Fruit fly (Drosophila melanogaster) whole organism, embryonic: ENCODE results near the gene Tmx3.

Experiments used
- Atf3 ChIP-seq: fragments of 200-800 bp; sonication (Bioruptor generic); optimal IDR thresholded peaks from 3 replicates; lab custom pipeline; 2016; ENCODE audit warnings: missing biosample characterization, missing genetic modification characterization
- B-H1 ChIP-seq: fragments of 200-800 bp; sonication (Bioruptor generic); IDR thresholded peaks from 3 replicates; pipeline ENCODE4 v1.3.6; 2022; ENCODE audit warnings: missing biosample characterization, missing genetic modification characterization
- CG10431 ChIP-seq: fragments of 200-800 bp; sonication (Bioruptor generic); optimal IDR thresholded peaks from 3 replicates; lab custom pipeline; 2018; ENCODE audit warnings: missing biosample characterization, mild to moderate bottlenecking, missing genetic modification characterization
- CG10565 ChIP-seq: fragments of 200-800 bp; sonication (Bioruptor generic); optimal IDR thresholded peaks from 3 replicates; lab custom pipeline; 2016; ENCODE audit warnings: missing biosample characterization, mild to moderate bottlenecking, missing genetic modification characterization
- CG11504 ChIP-seq: fragments of 200-800 bp; sonication (Bioruptor generic); optimal IDR thresholded peaks from 3 replicates; lab custom pipeline; 2019; ENCODE audit warnings: missing biosample characterization, mild to moderate bottlenecking, missing genetic modification characterization, moderate library complexity
- CG11695 ChIP-seq: fragments of 200-800 bp; sonication (Bioruptor generic); IDR thresholded peaks from 3 replicates; pipeline ENCODE4 v1.3.6; 2022; ENCODE audit warnings: missing biosample characterization, missing genetic modification characterization
- CG11723 ChIP-seq: fragments of 200-800 bp; sonication (Bioruptor generic); optimal IDR thresholded peaks from 2 replicates; lab custom pipeline; 2017; ENCODE audit warnings: missing biosample characterization, mild to moderate bottlenecking, missing genetic modification characterization
- CG12659 ChIP-seq: fragments of 200-800 bp; sonication (Bioruptor generic); optimal IDR thresholded peaks from 3 replicates; lab custom pipeline; 2017; ENCODE audit warnings: mild to moderate bottlenecking, missing biosample characterization, missing genetic modification reagents, missing genetic modification characterization
- CG13775 ChIP-seq: fragments of 200-800 bp; sonication (Bioruptor generic); optimal IDR thresholded peaks from 3 replicates; lab custom pipeline; 2017; ENCODE audit warnings: missing biosample characterization, mild to moderate bottlenecking, missing genetic modification characterization
- CG14050 ChIP-seq: fragments of 200-800 bp; sonication (Bioruptor generic); IDR thresholded peaks from 3 replicates; pipeline ENCODE4 v1.3.6; 2022; ENCODE audit warnings: missing biosample characterization, missing genetic modification characterization
- CG15601 ChIP-seq: fragments of 200-800 bp; sonication (Bioruptor generic); optimal IDR thresholded peaks from 3 replicates; lab custom pipeline; 2019; ENCODE audit warnings: missing biosample characterization, mild to moderate bottlenecking, missing genetic modification characterization, moderate library complexity
- CG16863 ChIP-seq: fragments of 200-800 bp; sonication (Bioruptor generic); optimal IDR thresholded peaks from 3 replicates; lab custom pipeline; 2016; ENCODE audit warnings: missing biosample characterization, missing genetic modification characterization
- CG17186 ChIP-seq: fragments of 200-800 bp; sonication (Bioruptor generic); optimal IDR thresholded peaks from 3 replicates; lab custom pipeline; 2017; ENCODE audit warnings: missing biosample characterization, missing genetic modification reagents, missing genetic modification characterization
- CG17912 ChIP-seq: fragments of 200-800 bp; sonication (Bioruptor generic); optimal IDR thresholded peaks from 2 replicates; lab custom pipeline; 2018; ENCODE audit warnings: missing biosample characterization, mild to moderate bottlenecking, missing genetic modification characterization
- CG18011 ChIP-seq: fragments of 200-800 bp; sonication (Bioruptor generic); optimal IDR thresholded peaks from 2 replicates; lab custom pipeline; 2017; ENCODE audit warnings: missing biosample characterization, missing genetic modification characterization, mild to moderate bottlenecking, moderate library complexity, missing genotype
- CG18764 ChIP-seq: fragments of 200-800 bp; sonication (Bioruptor generic); optimal IDR thresholded peaks from 3 replicates; lab custom pipeline; 2016; ENCODE audit warnings: missing biosample characterization, missing genetic modification characterization
- CG4404 ChIP-seq: fragments of 200-800 bp; sonication (Bioruptor generic); IDR thresholded peaks from 2 replicates; pipeline ENCODE4 v1.3.6; 2022; ENCODE audit warnings: missing biosample characterization, missing genetic modification characterization
- CG4424 ChIP-seq: fragments of 200-800 bp; sonication (Bioruptor generic); optimal IDR thresholded peaks from 3 replicates; lab custom pipeline; 2016; ENCODE audit warnings: missing biosample characterization, missing genetic modification characterization
- CG7271 ChIP-seq: fragments of 200-800 bp; sonication (Bioruptor generic); optimal IDR thresholded peaks from 2 replicates; lab custom pipeline; 2018; ENCODE audit warnings: missing biosample characterization, mild to moderate bottlenecking, missing genetic modification characterization, moderate library complexity
- CG8388 ChIP-seq: fragments of 200-800 bp; sonication (Bioruptor generic); optimal IDR thresholded peaks from 2 replicates; lab custom pipeline; 2019; ENCODE audit warnings: missing biosample characterization, mild to moderate bottlenecking, missing genetic modification characterization, moderate library complexity
- CG9609 ChIP-seq: fragments of 200-800 bp; sonication (Bioruptor generic); optimal IDR thresholded peaks from 3 replicates; lab custom pipeline; 2016; ENCODE audit warnings: missing biosample characterization, missing genetic modification characterization
- CG9932 ChIP-seq: fragments of 200-800 bp; sonication (Bioruptor generic); IDR thresholded peaks from 2 replicates; pipeline ENCODE4 v1.3.6; 2022; ENCODE audit warnings: missing biosample characterization, missing genetic modification characterization
- Dfd ChIP-seq, 2 experiments: fragments of >200 bp; optimal IDR thresholded peaks; 2 replicates each; lab custom pipeline; 2017; ENCODE audit warnings: missing biosample characterization in 2 of 2, missing genetic modification characterization in 2 of 2
- Elba2 ChIP-seq: fragments of 200-800 bp; sonication (Bioruptor generic); optimal IDR thresholded peaks from 3 replicates; lab custom pipeline; 2016; ENCODE audit warnings: missing biosample characterization, missing genetic modification characterization
- Fer1 ChIP-seq: fragments of 200-800 bp; sonication (Bioruptor generic); optimal IDR thresholded peaks from 2 replicates; lab custom pipeline; 2017; ENCODE audit warnings: missing biosample characterization, mild to moderate bottlenecking, missing genetic modification characterization
- Gsc ChIP-seq: fragments of 200-800 bp; sonication (Bioruptor generic); IDR thresholded peaks from 2 replicates; pipeline ENCODE4 v1.3.6; 2022; ENCODE audit warnings: missing biosample characterization, missing genetic modification characterization
- Lim3 ChIP-seq: fragments of 200-800 bp; sonication (Bioruptor generic); IDR thresholded peaks from 2 replicates; pipeline ENCODE4 v1.3.6; 2022; ENCODE audit warnings: missing biosample characterization, missing genetic modification characterization
- Lpt ChIP-seq: fragments of >200 bp; optimal IDR thresholded peaks from 2 replicates; lab custom pipeline; 2018; ENCODE audit warnings: missing biosample characterization, missing genetic modification characterization
- Max ChIP-seq: fragments of 200-800 bp; sonication (Bioruptor generic); optimal IDR thresholded peaks from 2 replicates; lab custom pipeline; 2016; ENCODE audit warnings: missing biosample characterization, mild to moderate bottlenecking, missing genetic modification characterization
- Neu2 ChIP-seq: fragments of 200-800 bp; sonication (Bioruptor generic); optimal IDR thresholded peaks from 3 replicates; lab custom pipeline; 2016; ENCODE audit warnings: missing biosample characterization, missing genetic modification characterization, borderline replicate concordance
- Poxn ChIP-seq: fragments of 200-800 bp; sonication (Bioruptor generic); IDR thresholded peaks from 2 replicates; pipeline ENCODE4 v1.3.6; 2022; ENCODE audit warnings: missing biosample characterization, missing genetic modification characterization
- Ssrp ChIP-seq: fragments of 200-800 bp; sonication (Bioruptor generic); optimal IDR thresholded peaks from 2 replicates; lab custom pipeline; 2018; ENCODE audit warnings: missing biosample characterization, mild to moderate bottlenecking, missing genetic modification characterization, moderate library complexity
- Trl ChIP-seq, 3 experiments: fragments of >200 bp in 2 of 3; fragments of 200-800 bp in 1 of 3; sonication (Bioruptor generic) in 1 of 3; optimal IDR thresholded peaks; 2 replicates in 1 of 3; 3 replicates in 2 of 3; lab custom pipeline; 2016 to 2017; ENCODE audit warnings: missing biosample characterization in 1 of 3, missing genetic modification characterization in 1 of 3
- YL-1 ChIP-seq: fragments of 200-800 bp; sonication (Bioruptor generic); optimal IDR thresholded peaks from 3 replicates; lab custom pipeline; 2017; ENCODE audit warnings: missing biosample characterization, mild to moderate bottlenecking, missing genetic modification characterization
- ash1 ChIP-seq: fragments of 200-800 bp; sonication (Bioruptor generic); optimal IDR thresholded peaks from 2 replicates; lab custom pipeline; 2018; ENCODE audit warnings: missing biosample characterization, mild to moderate bottlenecking, missing genetic modification characterization
- chinmo ChIP-seq: fragments of 200-800 bp; sonication (Bioruptor generic); IDR thresholded peaks from 4 replicates; pipeline ENCODE4 v1.3.6; 2022; ENCODE audit warnings: missing biosample characterization, missing genetic modification characterization; ENCODE audit not compliant: partially characterized antibody
- ewg ChIP-seq: fragments of 200-800 bp; sonication (Bioruptor generic); optimal IDR thresholded peaks from 3 replicates; lab custom pipeline; 2017; ENCODE audit warnings: mild to moderate bottlenecking, missing biosample characterization, missing genetic modification reagents, missing genetic modification characterization
- fru ChIP-seq: fragments of >200 bp; optimal IDR thresholded peaks from 2 replicates; lab custom pipeline; 2017
- ftz-f1 ChIP-seq: fragments of 200-800 bp; sonication (Bioruptor generic); optimal IDR thresholded peaks from 2 replicates; lab custom pipeline; 2016; ENCODE audit warnings: missing biosample characterization, missing genetic modification characterization
- gcm2 ChIP-seq: fragments of 200-800 bp; sonication (Bioruptor generic); optimal IDR thresholded peaks from 2 replicates; lab custom pipeline; 2016; ENCODE audit warnings: missing biosample characterization, missing genetic modification characterization
- gfzf ChIP-seq: fragments of 200-800 bp; sonication (Bioruptor generic); optimal IDR thresholded peaks from 2 replicates; lab custom pipeline; 2016; ENCODE audit warnings: missing biosample characterization, mild to moderate bottlenecking, missing genetic modification characterization, moderate library complexity
- hkb ChIP-seq, 2 experiments: fragments of 200-800 bp in 1 of 2; fragments of >200 bp in 1 of 2; sonication (Bioruptor generic) in 1 of 2; IDR thresholded peaks in 1 of 2; optimal IDR thresholded peaks in 1 of 2; 2 replicates each; pipeline versions ENCODE4 v1.3.6 to Lab custom; 2017 to 2022; ENCODE audit warnings: missing biosample characterization in 1 of 2, missing genetic modification characterization in 1 of 2
- oc ChIP-seq: fragments of 200-800 bp; sonication (Bioruptor generic); optimal IDR thresholded peaks from 2 replicates; lab custom pipeline; 2018; ENCODE audit warnings: missing biosample characterization, mild to moderate bottlenecking, missing genetic modification characterization, moderate library complexity
- pzg ChIP-seq: fragments of 200-800 bp; sonication (Bioruptor generic); optimal IDR thresholded peaks from 3 replicates; lab custom pipeline; 2018; ENCODE audit warnings: missing biosample characterization, mild to moderate bottlenecking, missing genetic modification characterization, moderate library complexity
- tap ChIP-seq: fragments of 200-800 bp; optimal IDR thresholded peaks from 3 replicates; lab custom pipeline; 2019; ENCODE audit warnings: missing biosample characterization, mild to moderate bottlenecking, missing genetic modification characterization, moderate library complexity
- toy ChIP-seq: fragments of 200-800 bp; sonication (Bioruptor generic); IDR thresholded peaks from 2 replicates; pipeline ENCODE4 v1.3.6; 2022; ENCODE audit warnings: missing biosample characterization, missing genetic modification characterization
- twi ChIP-seq: fragments of 200-800 bp; optimal IDR thresholded peaks from 2 replicates; lab custom pipeline; 2019; ENCODE audit warnings: missing biosample characterization, mild to moderate bottlenecking, missing genetic modification characterization, moderate library complexity
- wek ChIP-seq: fragments of 200-800 bp; sonication (Bioruptor generic); optimal IDR thresholded peaks from 3 replicates; lab custom pipeline; 2018; ENCODE audit warnings: missing biosample characterization, mild to moderate bottlenecking, missing genetic modification characterization, moderate library complexity
- zen ChIP-seq: fragments of 200-800 bp; sonication (Bioruptor generic); optimal IDR thresholded peaks from 3 replicates; lab custom pipeline; 2018; ENCODE audit warnings: missing biosample characterization, mild to moderate bottlenecking, missing genetic modification characterization, moderate library complexity

The Tmx3 gene

DNA sequence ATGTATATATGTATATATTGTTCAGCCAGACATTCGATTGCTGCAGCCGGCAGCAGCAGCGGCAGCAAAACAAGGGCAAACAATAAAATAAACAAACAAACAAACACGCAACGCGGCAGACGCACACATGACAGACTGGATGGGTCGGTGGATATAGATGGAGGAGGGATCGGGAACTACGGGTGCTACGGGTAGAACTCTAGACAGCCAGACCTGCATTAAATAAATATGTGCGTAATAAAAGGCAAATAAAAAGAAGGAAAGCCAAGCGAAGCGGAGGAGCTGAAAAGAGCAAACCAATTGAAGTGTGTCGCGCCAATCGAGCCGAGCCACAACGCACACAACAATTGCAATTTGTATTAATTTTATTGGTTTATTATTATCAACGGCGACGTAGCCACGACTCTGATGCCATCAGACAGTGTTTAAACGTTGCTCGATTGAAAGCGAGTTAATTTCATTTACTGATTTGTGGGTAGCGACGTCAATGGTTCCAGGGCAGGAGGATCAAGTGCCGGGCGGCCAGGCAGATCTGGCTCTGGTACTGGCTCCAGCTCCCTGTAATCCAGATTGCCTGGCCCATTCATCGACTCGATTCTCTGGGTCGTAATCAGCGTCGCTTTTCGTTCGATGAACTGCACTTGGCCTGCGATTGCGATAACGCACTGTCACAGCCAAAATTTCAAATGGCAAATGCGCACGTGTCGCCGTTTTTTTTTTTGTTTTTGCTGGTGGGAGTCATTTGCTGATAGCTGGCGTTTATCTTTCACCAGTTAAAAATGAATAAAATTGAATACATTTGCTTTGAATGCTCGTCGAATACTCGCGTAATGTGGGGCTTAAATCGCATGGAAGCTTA lies 34.8 kb upstream of the Tmx3 start (continued):
- TF ChIP-seq Lim3 (GFP tag; lab: Robert Waterston, UW) = no peak
- TF ChIP-seq CG11504 (tag; lab: Kevin White, UChicago) = peak; percentile 15
- TF ChIP-seq Elba2 (GFP tag; lab: Kevin White, UChicago) = no peak
- no peak for TF ChIP-seq fru (lab: Kevin White, UChicago)
- no peak for TF ChIP-seq zen (tag; lab: Kevin White, UChicago)
- peak; percentile 27 for TF ChIP-seq CG4424
- no peak for TF ChIP-seq gcm2 (GFP tag; lab: Kevin White, UChicago)
- TF ChIP-seq pzg (GFP tag; lab: Kevin White, UChicago) = no peak
- TF ChIP-seq tap = no peak
- TF ChIP-seq CG14050 = no peak
- peak; percentile 10 for TF ChIP-seq CG8388 (GFP tag; lab: Kevin White, UChicago)
- no peak for TF ChIP-seq CG13775
- TF ChIP-seq Lpt (GFP tag; lab: Kevin White, UChicago) = no peak
- TF ChIP-seq CG18764 (GFP tag; lab: Kevin White, UChicago) = no peak
- no peak for TF ChIP-seq CG17912 (GFP tag; lab: Kevin White, UChicago)
- TF ChIP-seq Max (GFP tag; lab: Kevin White, UChicago) = no peak
- no peak for TF ChIP-seq CG9932 (GFP tag; lab: Robert Waterston, UW)
- TF ChIP-seq Fer1 (GFP tag; lab: Kevin White, UChicago) = no peak
- no peak for TF ChIP-seq ftz-f1 (GFP tag; lab: Kevin White, UChicago)
- peak; percentile 27 for TF ChIP-seq oc
- TF ChIP-seq CG11695 (GFP tag; lab: Robert Waterston, UW) = no peak
- TF ChIP-seq Atf3 = peak; percentile 20
- TF ChIP-seq wek (GFP tag; lab: Kevin White, UChicago) = peak; percentile 29
- TF ChIP-seq CG10565 (GFP tag; lab: Kevin White, UChicago) = no peak
- no peak for TF ChIP-seq hkb (optimal IDR thresholded peaks at IDR 0.05; lab: Kevin White, UChicago)
- TF ChIP-seq hkb (GFP tag; IDR thresholded peaks at IDR 0.05; lab: Robert Waterston, UW) = no peak
- TF ChIP-seq CG7271 (tag; lab: Kevin White, UChicago) = no peak
- no peak for TF ChIP-seq CG9609
- no peak for TF ChIP-seq Neu2 (GFP tag; lab: Kevin White, UChicago)
- no peak for TF ChIP-seq Poxn
- no peak for TF ChIP-seq CG4404 (GFP tag; lab: Robert Waterston, UW)
- peak; percentile 66 for TF ChIP-seq CG15601 (tag; lab: Kevin White, UChicago)
- no peak for TF ChIP-seq CG12659 (GFP tag; lab: Kevin White, UChicago)
- peak; percentile 53 for TF ChIP-seq CG11723 (GFP tag; lab: Kevin White, UChicago)
- no peak for TF ChIP-seq Trl (optimal IDR thresholded peaks at IDR 0.05; lab: Kevin White, UChicago)
- no peak for TF ChIP-seq Trl (GFP tag; optimal IDR thresholded peaks at IDR 0.05; lab: Kevin White, UChicago)
- TF ChIP-seq Gsc (GFP tag; lab: Robert Waterston, UW) = no peak
- TF ChIP-seq YL-1 = no peak
- TF ChIP-seq chinmo (GFP tag; lab: Robert Waterston, UW) = 0 out of 4 replicates have a peak, but pooled peaks have one; percentile 32
- TF ChIP-seq CG17186 (GFP tag; lab: Kevin White, UChicago) = no peak
- no peak for TF ChIP-seq CG18011 (GFP tag; lab: Kevin White, UChicago)
- TF ChIP-seq ash1 (GFP tag; lab: Kevin White, UChicago) = no peak
- peak; percentile 68 for TF ChIP-seq CG10431
- TF ChIP-seq gfzf = no peak
- TF ChIP-seq twi (tag; lab: Kevin White, UChicago) = peak; percentile 73
- TF ChIP-seq B-H1 (GFP tag; lab: Robert Waterston, UW) = no peak
- no peak for TF ChIP-seq Dfd (GFP tag; optimal IDR thresholded peaks at IDR 0.05; lab: Kevin White, UChicago)
- TF ChIP-seq ewg (GFP tag; lab: Kevin White, UChicago) = peak; percentile 15
- no peak for TF ChIP-seq Ssrp (tag; lab: Kevin White, UChicago)
- no peak for TF ChIP-seq toy
- peak; percentile 14 for TF ChIP-seq CG16863 (GFP tag; lab: Kevin White, UChicago)
